Worm (Caenorhabditis elegans) whole organism, early embryonic: ENCODE data around the gene pct-1.

Experiments used
- B0310.2 ChIP-seq: sonication (generic microtip); optimal IDR thresholded peaks from 2 replicates; lab custom pipeline; 2016; ENCODE audit warnings: mild to moderate bottlenecking, missing genetic modification characterization, missing compliant biosample characterization
- F13C5.2 ChIP-seq: sonication (generic microtip); optimal IDR thresholded peaks from 2 replicates; lab custom pipeline; 2017; ENCODE audit warnings: mild to moderate bottlenecking, missing genetic modification characterization, inconsistent platforms, missing compliant biosample characterization
- ama-1 ChIP-seq: fragments of 150-350 bp; optimal IDR thresholded peaks from 2 replicates; lab custom pipeline; 2014
- ets-7 ChIP-seq: sonication (generic microtip); optimal IDR thresholded peaks from 2 replicates; lab custom pipeline; 2016; ENCODE audit warnings: missing genotype, missing genetic modification characterization, missing compliant biosample characterization
- flt-1 ChIP-seq: fragments of 200-800 bp; sonication (Bioruptor generic); IDR thresholded peaks from 2 replicates; pipeline ENCODE4 v1.3.6; 2022; ENCODE audit warnings: missing genetic modification characterization, missing compliant biosample characterization
- hnd-1 ChIP-seq: sonication (generic microtip); optimal IDR thresholded peaks from 2 replicates; lab custom pipeline; 2016; ENCODE audit warnings: missing genetic modification characterization, missing compliant biosample characterization
- tbx-37 ChIP-seq: fragments of 200-800 bp; sonication (Bioruptor generic); conservative IDR thresholded peaks from 2 replicates; pipeline ENCODE4 v1.3.6; 2022; ENCODE audit warnings: missing genetic modification reagents, missing genetic modification characterization, missing compliant biosample characterization
- tra-4 ChIP-seq: sonication (generic microtip); optimal IDR thresholded peaks from 2 replicates; lab custom pipeline; 2017; ENCODE audit warnings: missing genetic modification characterization, missing compliant biosample characterization

DNA sequence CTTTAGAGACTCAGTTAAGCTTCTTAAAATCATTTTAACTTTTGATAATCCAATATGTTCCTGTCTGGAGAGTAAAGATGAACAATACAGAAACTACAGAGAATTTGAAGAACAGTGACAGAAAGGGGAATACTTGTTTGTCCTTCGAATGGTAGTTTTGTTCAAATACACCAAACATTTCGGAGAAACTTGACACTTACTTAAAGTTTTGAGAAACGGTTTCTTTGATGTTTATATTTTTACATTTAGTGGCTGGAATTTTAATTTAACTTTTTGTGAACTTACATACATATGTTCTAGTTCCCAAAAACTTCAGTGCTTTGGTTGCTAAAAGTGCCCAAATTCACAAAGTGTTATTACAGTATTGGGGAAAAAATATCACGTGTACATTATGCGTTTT is 19.1 kb upstream of the pct-1 start, which contains the start of gene B0218.5:
- no peak for TF ChIP-seq F13C5.2 (tag; lab: Kevin White, UChicago)
- TF ChIP-seq ets-7, result no peak
- TF ChIP-seq tra-4 (tag; lab: Kevin White, UChicago), result no peak
- no peak for TF ChIP-seq flt-1 (GFP tag; lab: Robert Waterston, UW)
- TF ChIP-seq hnd-1 (tag; lab: Kevin White, UChicago), result no peak
- no peak for TF ChIP-seq tbx-37
- no peak for TF ChIP-seq ama-1 (lab: Kevin White, UChicago)
- no peak for TF ChIP-seq B0310.2 (tag; lab: Kevin White, UChicago)
